Worm (Caenorhabditis elegans) whole organism, L4 larva: Measurements from ENCODE around the gene T01C1.4.

Experiments used
- F44E2.7 ChIP-seq: fragments of 200-800 bp; sonication (Bioruptor generic); IDR thresholded peaks from 2 replicates; pipeline ENCODE4 v2.1.2; 2022; ENCODE audit warnings: missing genetic modification characterization, missing compliant biosample characterization
- R02D3.7 ChIP-seq: fragments of 150-350 bp; sonication (generic microtip); optimal IDR thresholded peaks from 3 replicates; lab custom pipeline; 2014; ENCODE audit warnings: missing biosample characterization, missing genetic modification characterization
- T26A8.4 ChIP-seq: fragments of 200-800 bp; sonication (Bioruptor generic); IDR thresholded peaks from 2 replicates; pipeline ENCODE4 v1.3.6; 2022; ENCODE audit warnings: missing genetic modification characterization, missing compliant biosample characterization
- Y105C5A.15 ChIP-seq: fragments of 200-800 bp; sonication (Bioruptor generic); IDR thresholded peaks from 2 replicates; pipeline ENCODE4 v1.3.6; 2022; ENCODE audit warnings: missing genetic modification characterization, missing compliant biosample characterization
- Y48G9A.11 ChIP-seq: fragments of 200-800 bp; sonication (Bioruptor generic); IDR thresholded peaks from 2 replicates; pipeline ENCODE4 v1.3.6; 2022; ENCODE audit warnings: missing genetic modification reagents, missing genetic modification characterization, missing compliant biosample characterization
- ZK337.2 ChIP-seq: fragments of 200-800 bp; sonication (Bioruptor generic); IDR thresholded peaks from 2 replicates; pipeline ENCODE4 v1.3.6; 2022; ENCODE audit warnings: missing genetic modification reagents, missing genetic modification characterization, missing compliant biosample characterization
- ZK546.5 ChIP-seq, 2 experiments: sonication (generic microtip); optimal IDR thresholded peaks; 2 replicates each; lab custom pipeline; 2017; ENCODE audit warnings: missing biosample characterization in 2 of 2, missing genetic modification characterization in 2 of 2
- ama-1 ChIP-seq: fragments of 150-350 bp; optimal IDR thresholded peaks from 2 replicates; lab custom pipeline; 2014; ENCODE audit warnings: inconsistent platforms, mixed read lengths
- ceh-28 ChIP-seq: fragments of 150-350 bp; optimal IDR thresholded peaks from 2 replicates; lab custom pipeline; 2014; ENCODE audit warnings: missing biosample characterization, missing genetic modification reagents, missing genetic modification characterization
- ceh-32 ChIP-seq: sonication (generic microtip); optimal IDR thresholded peaks from 2 replicates; lab custom pipeline; 2016; ENCODE audit warnings: mild to moderate bottlenecking, missing genetic modification characterization, missing compliant biosample characterization; ENCODE audit not compliant: poor library complexity
- ceh-44 ChIP-seq: fragments of 200-800 bp; sonication (Bioruptor generic); IDR thresholded peaks from 2 replicates; pipeline ENCODE4 v1.3.6; 2022; ENCODE audit warnings: missing genetic modification reagents, missing genetic modification characterization, missing compliant biosample characterization
- ceh-82 ChIP-seq: sonication (generic microtip); optimal IDR thresholded peaks from 2 replicates; lab custom pipeline; 2017; ENCODE audit warnings: missing biosample characterization, missing genetic modification characterization
- ces-1 ChIP-seq: fragments of 150-350 bp; sonication (generic microtip); optimal IDR thresholded peaks from 4 replicates; lab custom pipeline; 2014; ENCODE audit warnings: missing biosample characterization, missing genetic modification reagents, missing genetic modification characterization
- cey-2 ChIP-seq: sonication (generic microtip); optimal IDR thresholded peaks from 3 replicates; lab custom pipeline; 2017; ENCODE audit warnings: missing genetic modification characterization, mild to moderate bottlenecking, missing compliant biosample characterization, antibody characterized with exemption, borderline replicate concordance; ENCODE audit not compliant: insufficient read depth
- ctbp-1 ChIP-seq: fragments of 200-800 bp; sonication (Bioruptor generic); IDR thresholded peaks from 2 replicates; pipeline ENCODE4 v1.3.6; 2022; ENCODE audit warnings: missing genetic modification reagents, missing genetic modification characterization, missing compliant biosample characterization
- daf-19 ChIP-seq: fragments of 200-800 bp; sonication (Bioruptor generic); conservative IDR thresholded peaks from 2 replicates; pipeline ENCODE4 v1.3.6; 2022; ENCODE audit warnings: missing genetic modification characterization, missing compliant biosample characterization
- dpl-1 ChIP-seq: fragments of 150-350 bp; optimal IDR thresholded peaks from 2 replicates; lab custom pipeline; 2014; ENCODE audit warnings: missing biosample characterization, missing genetic modification reagents, missing genetic modification characterization
- egl-43 ChIP-seq: fragments of 200-800 bp; sonication (Bioruptor generic); IDR thresholded peaks from 2 replicates; pipeline ENCODE4 v1.3.6; 2022; ENCODE audit warnings: missing genetic modification reagents, missing genetic modification characterization, missing compliant biosample characterization
- fkh-10 ChIP-seq: fragments of 150-350 bp; optimal IDR thresholded peaks from 2 replicates; lab custom pipeline; 2014; ENCODE audit warnings: missing biosample characterization, missing genetic modification reagents, missing genetic modification characterization
- fos-1 ChIP-seq: fragments of 150-350 bp; optimal IDR thresholded peaks from 2 replicates; lab custom pipeline; 2014; ENCODE audit warnings: missing biosample characterization, missing genetic modification characterization
- hif-1 ChIP-seq, 2 experiments: sonication (generic microtip); optimal IDR thresholded peaks; 2 replicates each; lab custom pipeline; 2016 to 2017; ENCODE audit warnings: missing compliant biosample characterization in 2 of 2, missing genetic modification characterization in 2 of 2, missing genetic modification reagents in 2 of 2, missing genotype in 2 of 2, mild to moderate bottlenecking in 1 of 2
- hlh-11 ChIP-seq: fragments of 200-800 bp; sonication (Bioruptor generic); optimal IDR thresholded peaks from 2 replicates; lab custom pipeline; 2018; ENCODE audit warnings: mild to moderate bottlenecking, missing genetic modification characterization, missing compliant biosample characterization
- lin-15B ChIP-seq: fragments of 150-350 bp; sonication (generic microtip); optimal IDR thresholded peaks from 3 replicates; lab custom pipeline; 2014; ENCODE audit warnings: missing biosample characterization, missing genetic modification characterization
- lin-29 ChIP-seq: fragments of 200-800 bp; sonication (Bioruptor generic); IDR thresholded peaks from 2 replicates; pipeline ENCODE4 v1.3.6; 2022; ENCODE audit warnings: missing genetic modification reagents, missing genetic modification characterization, missing compliant biosample characterization
- lin-38 ChIP-seq: fragments of 200-800 bp; sonication (Bioruptor generic); IDR thresholded peaks from 2 replicates; pipeline ENCODE4 v1.3.6; 2022; ENCODE audit warnings: missing genetic modification reagents, missing genetic modification characterization, missing compliant biosample characterization
- mdt-29 ChIP-seq: fragments of 200-800 bp; sonication (Bioruptor generic); IDR thresholded peaks from 2 replicates; pipeline ENCODE4 v1.3.6; 2022; ENCODE audit warnings: missing genetic modification reagents, missing genetic modification characterization, missing compliant biosample characterization
- mxl-2 ChIP-seq: fragments of 200-800 bp; sonication (Bioruptor generic); conservative IDR thresholded peaks from 2 replicates; pipeline ENCODE4 v1.3.6; 2022; ENCODE audit warnings: missing genetic modification reagents, missing genetic modification characterization, missing compliant biosample characterization
- mxl-3 ChIP-seq: fragments of 200-800 bp; sonication (Bioruptor generic); optimal IDR thresholded peaks from 2 replicates; lab custom pipeline; 2018; ENCODE audit warnings: mild to moderate bottlenecking, missing genetic modification characterization, missing compliant biosample characterization
- nhr-102 ChIP-seq: sonication (generic microtip); optimal IDR thresholded peaks from 2 replicates; lab custom pipeline; 2016; ENCODE audit warnings: mild to moderate bottlenecking, missing genetic modification characterization, moderate library complexity, missing compliant biosample characterization
- nhr-111 ChIP-seq: fragments of 200-800 bp; sonication (Bioruptor generic); optimal IDR thresholded peaks from 2 replicates; lab custom pipeline; 2018; ENCODE audit warnings: mild to moderate bottlenecking, missing genetic modification characterization, missing compliant biosample characterization
- nhr-237 ChIP-seq: sonication (generic microtip); optimal IDR thresholded peaks from 2 replicates; lab custom pipeline; 2017; ENCODE audit warnings: missing biosample characterization, missing genetic modification characterization
- nhr-28 ChIP-seq: fragments of 150-350 bp; optimal IDR thresholded peaks from 2 replicates; lab custom pipeline; 2014; ENCODE audit warnings: missing biosample characterization, missing genetic modification characterization
- nhr-42 ChIP-seq: fragments of 200-800 bp; sonication (Bioruptor generic); IDR thresholded peaks from 2 replicates; pipeline ENCODE4 v1.3.6; 2022; ENCODE audit warnings: missing genetic modification characterization, missing compliant biosample characterization
- nhr-48 ChIP-seq: sonication (generic microtip); optimal IDR thresholded peaks from 2 replicates; lab custom pipeline; 2016; ENCODE audit warnings: mild to moderate bottlenecking, missing genetic modification characterization, missing compliant biosample characterization
- nhr-76 ChIP-seq: fragments of 150-350 bp; optimal IDR thresholded peaks from 2 replicates; lab custom pipeline; 2014; ENCODE audit warnings: missing biosample characterization, missing genetic modification characterization
- nhr-77 ChIP-seq: fragments of 150-350 bp; optimal IDR thresholded peaks from 2 replicates; lab custom pipeline; 2014; ENCODE audit warnings: missing biosample characterization, missing genetic modification characterization
- pqm-1 ChIP-seq: sonication (generic microtip); optimal IDR thresholded peaks from 2 replicates; lab custom pipeline; 2017; ENCODE audit warnings: missing biosample characterization, missing genetic modification characterization
- snpc-1.2 ChIP-seq: fragments of 200-800 bp; sonication (Bioruptor generic); IDR thresholded peaks from 2 replicates; pipeline ENCODE4 v1.3.6; 2022; ENCODE audit warnings: missing genetic modification reagents, missing genetic modification characterization, missing compliant biosample characterization
- spr-1 ChIP-seq: sonication (generic microtip); optimal IDR thresholded peaks from 2 replicates; lab custom pipeline; 2016; ENCODE audit warnings: mild to moderate bottlenecking, missing genetic modification characterization, missing compliant biosample characterization
- spr-3 ChIP-seq: fragments of 200-800 bp; sonication (Bioruptor generic); optimal IDR thresholded peaks from 2 replicates; lab custom pipeline; 2018; ENCODE audit warnings: mild to moderate bottlenecking, missing genetic modification characterization, missing compliant biosample characterization
- unc-130 ChIP-seq: sonication (generic microtip); optimal IDR thresholded peaks from 2 replicates; lab custom pipeline; 2016; ENCODE audit warnings: missing genetic modification reagents, missing genetic modification characterization, missing compliant biosample characterization
- unc-39 ChIP-seq: sonication (generic microtip); optimal IDR thresholded peaks from 2 replicates; lab custom pipeline; 2017; ENCODE audit warnings: missing biosample characterization, missing genetic modification characterization
- unc-62 ChIP-seq, 3 experiments: fragments of 150-350 bp in 1 of 3; sonication (generic microtip); optimal IDR thresholded peaks in 2 of 3; peaks in 1 of 3; 1 replicate in 1 of 3; 2 replicates in 2 of 3; lab custom pipeline; 2014 to 2017; ENCODE audit warnings: missing biosample characterization in 3 of 3, missing genetic modification characterization in 3 of 3, missing genetic modification reagents in 3 of 3, missing genotype in 1 of 3
- vab-7 ChIP-seq: fragments of 200-800 bp; sonication (Bioruptor generic); IDR thresholded peaks from 2 replicates; pipeline ENCODE4 v1.3.6; 2022; ENCODE audit warnings: missing genetic modification reagents, missing genetic modification characterization, missing compliant biosample characterization
- zfp-2 ChIP-seq: sonication (generic microtip); optimal IDR thresholded peaks from 2 replicates; lab custom pipeline; 2016; ENCODE audit warnings: mild to moderate bottlenecking, missing genetic modification characterization, missing compliant biosample characterization
- zfp-3 ChIP-seq: fragments of 200-800 bp; sonication (Bioruptor generic); conservative IDR thresholded peaks from 2 replicates; pipeline ENCODE4 v1.3.6; 2022; ENCODE audit warnings: missing genetic modification reagents, missing genetic modification characterization, missing compliant biosample characterization
- zip-11 ChIP-seq: fragments of 200-800 bp; sonication (Bioruptor generic); IDR thresholded peaks from 2 replicates; pipeline ENCODE4 v1.3.6; 2022; ENCODE audit warnings: missing genetic modification characterization, missing compliant biosample characterization
- zip-2 ChIP-seq: fragments of 150-350 bp; optimal IDR thresholded peaks from 2 replicates; lab custom pipeline; 2014; ENCODE audit warnings: missing biosample characterization, missing genetic modification characterization
- ztf-7 ChIP-seq: fragments of 150-350 bp; optimal IDR thresholded peaks from 2 replicates; lab custom pipeline; 2014; ENCODE audit warnings: missing biosample characterization, missing genetic modification characterization

Gene T01C1.4

ce11 chrX:10667424-10668291 is 49.3 kb downstream of the T01C1.4 start (continued):
- TF ChIP-seq nhr-28 (tag; lab: Kevin White, UChicago), result peak; percentile 13
- TF ChIP-seq R02D3.7 (tag; lab: Kevin White, UChicago), result no peak
- peak; percentile 72; the same call in 1 of the 2 replicates for TF ChIP-seq Y105C5A.15 (GFP tag; lab: Robert Waterston, UW)
- TF ChIP-seq lin-15B, result no peak
- TF ChIP-seq nhr-102, result peak; percentile 49
- TF ChIP-seq mxl-3, result peak; percentile 21
- TF ChIP-seq zfp-2 (tag; lab: Kevin White, UChicago), result no peak
- TF ChIP-seq unc-39 (tag; lab: Kevin White, UChicago), result no peak
- TF ChIP-seq Y48G9A.11 (GFP tag; lab: Robert Waterston, UW), result peak; percentile 56
- no peak for TF ChIP-seq dpl-1 (GFP tag; lab: Kevin White, UChicago)
- no peak for TF ChIP-seq unc-130 (GFP tag; lab: Kevin White, UChicago)
- no peak for TF ChIP-seq ces-1
- peak; percentile 16 for TF ChIP-seq spr-3 (GFP tag; lab: Kevin White, UChicago)
- TF ChIP-seq fos-1 (tag; lab: Kevin White, UChicago), result no peak
- TF ChIP-seq spr-1, result no peak
- TF ChIP-seq mdt-29 (GFP tag; lab: Robert Waterston, UW), result no peak
- TF ChIP-seq ceh-82 (tag; lab: Kevin White, UChicago), result no peak
- TF ChIP-seq pqm-1 (tag; lab: Kevin White, UChicago), result no peak
- TF ChIP-seq ceh-32 (tag; lab: Kevin White, UChicago), result no peak
- no peak for TF ChIP-seq nhr-237 (tag; lab: Kevin White, UChicago)
- peak; percentile 58 for TF ChIP-seq zip-2
- TF ChIP-seq lin-38 (GFP tag; lab: Robert Waterston, UW), result peak; percentile 67
- peak; percentile 27; the same call in 1 of the 2 replicates for TF ChIP-seq ctbp-1 (GFP tag; lab: Robert Waterston, UW)
- TF ChIP-seq ZK337.2 (GFP tag; lab: Robert Waterston, UW), result no peak
- no peak for TF ChIP-seq hif-1 (tag; optimal IDR thresholded peaks at IDR 0.05; lab: Kevin White, UChicago)
- TF ChIP-seq ceh-28 (tag; lab: Kevin White, UChicago), result no peak
- TF ChIP-seq egl-43, result peak; percentile 83
- TF ChIP-seq lin-29 (GFP tag; lab: Robert Waterston, UW), result no peak
- 0 out of 2 replicates have a peak, but pooled peaks have one; percentile 61 for TF ChIP-seq nhr-42 (GFP tag; lab: Robert Waterston, UW)
- TF ChIP-seq unc-62 (GFP tag; optimal IDR thresholded peaks at IDR 0.05 in 1 of 2; lab: Kevin White, UChicago), result no peak
- TF ChIP-seq unc-62 (tag; optimal IDR thresholded peaks at IDR 0.05; lab: Kevin White, UChicago), result no peak
- peak; percentile 86 for TF ChIP-seq snpc-1.2 (GFP tag; lab: Robert Waterston, UW)
- no peak for TF ChIP-seq ama-1 (lab: Kevin White, UChicago)
- no peak; the same call in 1 of the 2 replicates for TF ChIP-seq zfp-3 (GFP tag; lab: Robert Waterston, UW)
- no peak for TF ChIP-seq ztf-7 (tag; lab: Kevin White, UChicago)
- TF ChIP-seq ZK546.5 (tag; optimal IDR thresholded peaks at IDR 0.05; lab: Kevin White, UChicago), result no peak
- peak; percentile 25 for TF ChIP-seq hlh-11 (tag; lab: Kevin White, UChicago)
- TF ChIP-seq daf-19, result 0 out of 2 replicates have a peak, but pooled peaks have one; percentile 29
- no peak for TF ChIP-seq nhr-76 (tag; lab: Kevin White, UChicago)
- no peak for TF ChIP-seq nhr-48
- TF ChIP-seq cey-2 (tag; lab: Kevin White, UChicago), result no peak
- no peak for TF ChIP-seq mxl-2 (GFP tag; lab: Robert Waterston, UW)
- 0 out of 2 replicates have a peak, but pooled peaks have one; percentile 20 for TF ChIP-seq ceh-44 (GFP tag; lab: Robert Waterston, UW)
- TF ChIP-seq zip-11 (GFP tag; lab: Robert Waterston, UW), result 0 out of 2 replicates have a peak, but pooled peaks have one; percentile 11
- peak; percentile 39 for TF ChIP-seq nhr-77 (tag; lab: Kevin White, UChicago)
- no peak for TF ChIP-seq fkh-10 (GFP tag; lab: Kevin White, UChicago)
- TF ChIP-seq vab-7 (GFP tag; lab: Robert Waterston, UW), result peak; percentile 78
- TF ChIP-seq nhr-111 (GFP tag; lab: Kevin White, UChicago), result no peak
- 0 out of 2 replicates have a peak, but pooled peaks have one; percentile 71 for TF ChIP-seq F44E2.7
- peak; percentile 27 for TF ChIP-seq T26A8.4
